Worm (Caenorhabditis elegans) whole organism, young adult: ENCODE measurements around the gene Y25C1A.6.

ENCODE experiments used
- F49E8.2 ChIP-seq: sonication (generic microtip); optimal IDR thresholded peaks from 3 replicates; lab custom pipeline; 2017; ENCODE audit warnings: missing genetic modification characterization, mild to moderate bottlenecking, missing compliant biosample characterization, antibody characterized with exemption, moderate library complexity; ENCODE audit not compliant: insufficient read depth
- egl-18 ChIP-seq: fragments of 200-800 bp; sonication (Bioruptor generic); IDR thresholded peaks from 2 replicates; pipeline ENCODE4 v1.3.6; 2022; ENCODE audit warnings: missing genetic modification reagents, missing genetic modification characterization, missing compliant biosample characterization
- gei-17 ChIP-seq: fragments of 200-800 bp; sonication (Bioruptor generic); optimal IDR thresholded peaks from 2 replicates; lab custom pipeline; 2018; ENCODE audit warnings: mild to moderate bottlenecking, missing genetic modification characterization, missing compliant biosample characterization
- him-1 ChIP-seq: sonication (generic microtip); optimal IDR thresholded peaks from 2 replicates; lab custom pipeline; 2016; ENCODE audit warnings: missing genotype, missing genetic modification reagents, missing genetic modification characterization, missing compliant biosample characterization
- lin-40 ChIP-seq: sonication (generic microtip); optimal IDR thresholded peaks from 2 replicates; lab custom pipeline; 2016; ENCODE audit warnings: missing genetic modification characterization, mild to moderate bottlenecking, missing compliant biosample characterization, missing genotype, missing genetic modification reagents

DNA sequence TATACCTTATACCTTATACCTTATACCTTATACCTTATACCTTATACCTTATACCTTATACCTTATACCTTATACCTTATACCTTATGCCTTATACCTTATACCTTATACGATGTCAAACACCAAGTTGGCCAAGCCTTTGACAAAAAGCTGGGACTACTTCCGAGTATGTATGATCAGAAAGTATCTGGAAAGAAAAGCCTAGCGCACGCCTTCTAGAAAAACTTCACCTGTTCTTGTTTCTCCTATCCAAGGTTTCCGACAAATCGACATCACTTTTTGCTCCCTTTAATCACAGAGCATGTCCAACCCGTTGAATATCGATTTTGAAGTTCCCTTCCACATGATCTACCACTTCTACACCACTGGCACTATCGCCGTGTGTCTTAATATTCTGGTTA is 12.5 kb upstream of the Y25C1A.6 start, which contains the start of gene sri-28:
- no peak for TF ChIP-seq egl-18
- no peak for TF ChIP-seq gei-17
- no peak for TF ChIP-seq him-1 (tag; lab: Kevin White, UChicago)
- TF ChIP-seq lin-40 (tag; lab: Kevin White, UChicago) = no peak
- TF ChIP-seq F49E8.2 (tag; lab: Kevin White, UChicago) = no peak
